Fruit fly (Drosophila melanogaster): Measurements from ENCODE around the gene CG4558.

Gene CG4558

DNA sequence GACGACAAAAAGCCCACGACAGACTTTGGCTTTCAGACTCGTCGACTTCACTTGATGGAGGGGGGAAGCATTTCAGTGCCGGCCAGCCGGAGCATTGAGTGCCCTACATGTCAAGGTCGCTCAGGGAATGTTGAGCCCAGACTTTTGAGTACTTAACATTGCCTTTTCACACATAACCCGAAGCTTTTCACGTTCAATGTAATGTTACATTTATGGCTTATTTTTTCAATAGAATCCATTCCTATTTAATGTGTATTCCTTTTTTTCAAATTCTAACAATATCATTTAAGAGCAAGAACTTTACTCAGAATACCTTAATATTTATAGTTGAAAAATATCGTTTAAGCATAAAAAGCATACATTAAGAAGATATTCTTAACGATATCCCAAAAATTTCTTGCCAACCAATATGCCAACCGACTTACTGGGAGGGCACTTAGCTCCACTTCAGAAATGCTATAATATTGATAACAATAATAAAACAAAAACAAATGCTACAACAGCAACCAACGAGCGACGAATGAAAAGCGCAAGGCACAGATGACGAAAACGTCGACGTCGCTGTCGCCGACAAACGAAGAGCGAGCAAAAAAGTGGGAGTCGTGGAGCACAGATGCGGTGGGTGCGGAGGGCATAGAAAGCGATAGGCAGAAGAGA lies 10.3 kb downstream of the CG4558 start (continued):
- TF ChIP-seq Hmx (GFP tag; optimal IDR thresholded peaks at IDR 0.05) (peak; percentile 82), Sin3A (optimal IDR thresholded peaks at IDR 0.05) (no peak), cas (GFP tag; IDR thresholded peaks at IDR 0.05) (0 out of 2 replicates have a peak, but pooled peaks have one; percentile 41), Med (GFP tag) (peak; percentile 88), CG7372 (GFP tag; IDR thresholded peaks at IDR 0.05) (peak; percentile 59), CG34224 (GFP tag; IDR thresholded peaks at IDR 0.05; ENCODE audit: partially characterized antibody) (no peak), HLH4C (GFP tag; IDR thresholded peaks at IDR 0.05; ENCODE audit: partially characterized antibody) (no peak), CG4404 (GFP tag; IDR thresholded peaks at IDR 0.05) (peak; percentile 62), H2.0 (GFP tag; IDR thresholded peaks at IDR 0.05) (peak; percentile 10; the same call in 1 of the 2 replicates), tap (tag; optimal IDR thresholded peaks at IDR 0.05) (peak; percentile 23), CG14710 (tag; optimal IDR thresholded peaks at IDR 0.05) (peak; percentile 76), Dref (GFP tag; IDR thresholded peaks at IDR 0.05) (no peak), croc (GFP tag; conservative IDR thresholded peaks at IDR 0.05) (peak; percentile 71), CG12744 (GFP tag; optimal IDR thresholded peaks at IDR 0.05) (peak; percentile 67), pan (optimal IDR thresholded peaks at IDR 0.05) (no peak), pan (GFP tag; optimal IDR thresholded peaks at IDR 0.05 in 1 of 2, IDR thresholded peaks at IDR 0.05 in 1 of 2) (peak in 1 of 2 experiments; percentile 71), CG11560 (tag; IDR thresholded peaks at IDR 0.05) (peak; percentile 20; the same call in 1 of the 3 replicates), CG10543 (GFP tag; optimal IDR thresholded peaks at IDR 0.05) (peak; percentile 1), Meics (GFP tag; optimal IDR thresholded peaks at IDR 0.05) (peak; percentile 89), Max (GFP tag; optimal IDR thresholded peaks at IDR 0.05) (peak; percentile 80), sens-2 (GFP tag; IDR thresholded peaks at IDR 0.05) (no peak), org-1 (GFP tag; optimal IDR thresholded peaks at IDR 0.05) (peak; percentile 74), ac (GFP tag; optimal IDR thresholded peaks at IDR 0.05) (no peak), CG11504 (tag; optimal IDR thresholded peaks at IDR 0.05) (peak; percentile 91), rib (GFP tag; IDR thresholded peaks at IDR 0.05) (0 out of 2 replicates have a peak, but pooled peaks have one; percentile 21), Lim3 (GFP tag; IDR thresholded peaks at IDR 0.05) (no peak), Dek (tag; optimal IDR thresholded peaks at IDR 0.05) (peak; percentile 25), CG13424 (tag; optimal IDR thresholded peaks at IDR 0.05) (peak; percentile 42), ase (GFP tag; IDR thresholded peaks at IDR 0.05) (peak; percentile 58), CG12071 (GFP tag; optimal IDR thresholded peaks at IDR 0.05) (peak; percentile 28)

DNA sequence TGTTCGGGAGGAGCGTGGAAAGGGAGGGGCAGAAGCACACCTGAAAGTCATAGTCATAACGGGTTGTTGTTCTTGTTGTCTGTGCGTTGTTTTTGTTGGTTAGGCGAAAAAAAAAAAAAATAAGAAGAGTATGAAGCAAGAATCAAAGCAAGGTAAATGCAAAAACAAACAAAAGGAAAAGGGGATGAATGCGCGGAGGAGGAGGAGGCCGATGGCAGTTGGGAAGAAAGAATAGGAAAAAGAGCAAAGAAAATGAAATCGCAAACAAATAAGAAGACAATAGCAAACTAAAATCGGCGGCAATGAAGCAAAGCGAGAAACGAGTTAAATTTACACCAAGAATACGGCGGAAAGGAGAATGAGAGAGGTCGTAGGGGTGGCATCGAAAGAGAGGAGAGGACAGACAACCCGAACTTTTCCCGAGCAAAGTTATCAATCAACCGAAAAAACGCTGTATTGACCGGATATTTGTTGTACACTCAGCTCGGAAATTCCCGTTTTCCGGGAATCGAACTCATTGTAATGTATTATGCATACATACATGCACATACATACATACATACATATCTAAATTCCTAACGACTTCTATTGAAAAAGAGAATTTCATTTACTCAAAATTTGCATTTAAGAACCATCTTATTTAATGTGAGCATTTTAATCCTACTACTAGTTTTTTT lies 11.0 kb downstream of the CG4558 start:
- TF ChIP-seq CG11695 (GFP tag; IDR thresholded peaks at IDR 0.05) (no peak), CG14014 (GFP tag; IDR thresholded peaks at IDR 0.05) (peak; percentile 50; the same call in 1 of the 2 replicates), CG3281 (GFP tag; optimal IDR thresholded peaks at IDR 0.05) (peak; percentile 46), Med (GFP tag) (no peak), CG10366 (GFP tag; IDR thresholded peaks at IDR 0.05) (no peak), CG31224 (GFP tag; IDR thresholded peaks at IDR 0.05) (no peak; the same call in 1 of the 2 replicates), zen (tag; optimal IDR thresholded peaks at IDR 0.05) (peak; percentile 25), sna (GFP tag; IDR thresholded peaks at IDR 0.05; ENCODE audit: partially characterized antibody) (no peak), HmgD (GFP tag; optimal IDR thresholded peaks at IDR 0.05) (no peak), wdn (GFP tag; IDR thresholded peaks at IDR 0.05) (no peak), nmo (GFP tag; optimal IDR thresholded peaks at IDR 0.05) (peak; percentile 16), Sry-δ (GFP tag; optimal IDR thresholded peaks at IDR 0.05) (no peak), CG10543 (GFP tag; optimal IDR thresholded peaks at IDR 0.05) (no peak), CG17359 (tag; optimal IDR thresholded peaks at IDR 0.05) (peak; percentile 36), Sry-β (GFP tag; optimal IDR thresholded peaks at IDR 0.05) (no peak), CG12769 (tag; optimal IDR thresholded peaks at IDR 0.05) (peak; percentile 5), CG7839 (tag; optimal IDR thresholded peaks at IDR 0.05) (peak; percentile 20), hth (optimal IDR thresholded peaks at IDR 0.05) (no peak), Dll (GFP tag; IDR thresholded peaks at IDR 0.05; ENCODE audit: partially characterized antibody) (no peak), Fer3 (tag; optimal IDR thresholded peaks at IDR 0.05) (peak; percentile 24), sens (GFP tag) (peak; percentile 58), CG1233 (GFP tag; optimal IDR thresholded peaks at IDR 0.05) (no peak)

Measured in whole organism, embryonic.